Fruit fly (Drosophila melanogaster) whole organism, adult: ENCODE data around the gene CG5731.

Experiments
- CG11617 ChIP-seq: fragments of 200-800 bp; sonication (Bioruptor generic); optimal IDR thresholded peaks from 2 replicates; lab custom pipeline; 2017; ENCODE audit warnings: mild to moderate bottlenecking, missing biosample characterization, missing genetic modification reagents, missing genetic modification characterization
- CG12768 ChIP-seq: fragments of 200-800 bp; sonication (Bioruptor generic); optimal IDR thresholded peaks from 2 replicates; lab custom pipeline; 2017; ENCODE audit warnings: missing biosample characterization, missing genetic modification characterization, mild to moderate bottlenecking, moderate library complexity, missing genetic modification reagents
- CG1620 ChIP-seq: fragments of 200-800 bp; sonication (Bioruptor generic); optimal IDR thresholded peaks from 2 replicates; lab custom pipeline; 2016; ENCODE audit warnings: missing biosample characterization, missing genetic modification characterization
- CG5204 ChIP-seq: fragments of 200-800 bp; sonication (Bioruptor generic); optimal IDR thresholded peaks from 2 replicates; lab custom pipeline; 2016; ENCODE audit warnings: missing biosample characterization, missing genetic modification characterization
- CG7101 ChIP-seq: fragments of 200-800 bp; sonication (Bioruptor generic); optimal IDR thresholded peaks from 2 replicates; lab custom pipeline; 2018; ENCODE audit warnings: missing biosample characterization, mild to moderate bottlenecking, missing genetic modification characterization, moderate library complexity
- Crg-1 ChIP-seq: fragments of 200-800 bp; sonication (Bioruptor generic); optimal IDR thresholded peaks from 2 replicates; lab custom pipeline; 2016; ENCODE audit warnings: missing biosample characterization, missing genetic modification characterization
- Mnt ChIP-seq: fragments of 200-800 bp; sonication (Bioruptor generic); optimal IDR thresholded peaks from 2 replicates; lab custom pipeline; 2016; ENCODE audit warnings: missing biosample characterization, mild to moderate bottlenecking, missing genetic modification characterization
- cic ChIP-seq: fragments of 200-800 bp; sonication (Bioruptor generic); optimal IDR thresholded peaks from 2 replicates; lab custom pipeline; 2017; ENCODE audit warnings: missing biosample characterization, mild to moderate bottlenecking, missing genetic modification characterization, moderate library complexity
- pad ChIP-seq: fragments of 200-800 bp; sonication (Bioruptor generic); optimal IDR thresholded peaks from 3 replicates; lab custom pipeline; 2017; ENCODE audit warnings: missing biosample characterization, missing genetic modification characterization, mild to moderate bottlenecking, moderate library complexity, missing genetic modification reagents

- TF ChIP-seq CG1620 (GFP tag; lab: Kevin White, UChicago), result no peak
- TF ChIP-seq Mnt (GFP tag; lab: Kevin White, UChicago), result no peak
- peak; percentile 72 for TF ChIP-seq cic (GFP tag; lab: Kevin White, UChicago)
- TF ChIP-seq CG7101 (tag; lab: Kevin White, UChicago), result no peak
- no peak for TF ChIP-seq Crg-1 (GFP tag; lab: Kevin White, UChicago)
- no peak for TF ChIP-seq CG5204 (GFP tag; lab: Kevin White, UChicago)
- TF ChIP-seq pad (GFP tag; lab: Kevin White, UChicago), result peak; percentile 80
- TF ChIP-seq CG11617 (GFP tag; lab: Kevin White, UChicago), result no peak
- TF ChIP-seq CG12768 (GFP tag; lab: Kevin White, UChicago), result peak; percentile 35
Observed at dm6 chr2L:10237725-10238446, 28.3 kb upstream of the CG5731 start, which contains the start of gene mthl15.
